Worm (Caenorhabditis elegans) whole organism, late embryonic: Measurements from ENCODE around the gene nhr-56.

Experiments used
- elt-2 ChIP-seq: sonication (generic microtip); optimal IDR thresholded peaks from 2 replicates; lab custom pipeline; 2016; ENCODE audit warnings: missing genetic modification reagents, missing genetic modification characterization, missing compliant biosample characterization
- hlh-30 ChIP-seq: sonication (generic microtip); optimal IDR thresholded peaks from 2 replicates; lab custom pipeline; 2017; ENCODE audit warnings: antibody characterized with exemption, missing genetic modification characterization, missing compliant biosample characterization; ENCODE audit not compliant: insufficient read depth
- hlh-8 ChIP-seq: sonication (generic microtip); optimal IDR thresholded peaks from 2 replicates; lab custom pipeline; 2016; ENCODE audit warnings: missing genotype, missing genetic modification characterization, missing compliant biosample characterization
- lim-6 ChIP-seq: sonication (generic microtip); optimal IDR thresholded peaks from 2 replicates; lab custom pipeline; 2016; ENCODE audit warnings: missing genetic modification characterization, missing compliant biosample characterization
- nhr-11 ChIP-seq: fragments of 150-350 bp; optimal IDR thresholded peaks from 2 replicates; lab custom pipeline; 2014; ENCODE audit warnings: missing biosample characterization, missing genetic modification characterization
- pag-3 ChIP-seq: sonication (generic microtip); optimal IDR thresholded peaks from 2 replicates; lab custom pipeline; 2016; ENCODE audit warnings: missing compliant biosample characterization, missing genetic modification characterization, borderline replicate concordance
- pax-1 ChIP-seq: fragments of 150-350 bp; optimal IDR thresholded peaks from 2 replicates; lab custom pipeline; 2014; ENCODE audit warnings: missing biosample characterization, missing genetic modification characterization
- sox-2 ChIP-seq: fragments of 200-800 bp; sonication (Bioruptor generic); IDR thresholded peaks from 2 replicates; pipeline ENCODE4 v1.3.6; 2022; ENCODE audit warnings: missing genetic modification reagents, missing genetic modification characterization, missing compliant biosample characterization
- ztf-16 ChIP-seq: sonication (generic microtip); optimal IDR thresholded peaks from 2 replicates; lab custom pipeline; 2017; ENCODE audit warnings: missing genetic modification characterization, missing compliant biosample characterization

DNA sequence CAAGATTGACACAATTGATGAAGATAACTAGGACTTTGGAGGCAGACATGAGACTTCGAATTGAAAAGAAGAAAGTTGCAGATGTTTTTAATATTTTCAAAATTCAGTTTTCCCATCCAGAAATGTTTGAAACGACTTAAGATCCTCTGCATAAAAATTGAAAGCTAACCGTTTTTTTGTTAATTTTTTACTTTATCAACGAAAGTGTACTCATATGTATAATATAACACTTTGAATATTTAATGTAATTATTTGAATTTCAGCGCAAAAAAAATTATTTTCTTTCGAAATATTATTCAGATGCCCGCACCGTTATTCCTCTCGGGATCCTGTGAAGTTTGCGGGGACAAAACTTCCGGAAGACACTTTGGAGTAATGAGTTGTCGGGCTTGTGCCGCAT is 8.1 kb downstream of the nhr-56 start, which contains the start of gene nhr-18:
- TF ChIP-seq sox-2 (GFP tag; lab: Robert Waterston, UW) (no peak), nhr-11 (no peak), lim-6 (tag; lab: Kevin White, UChicago) (no peak), pax-1 (tag; lab: Kevin White, UChicago) (no peak), elt-2 (tag; lab: Kevin White, UChicago) (no peak), ztf-16 (no peak), pag-3 (tag; lab: Kevin White, UChicago) (no peak), hlh-30 (tag; lab: Kevin White, UChicago) (no peak), hlh-8 (tag; lab: Kevin White, UChicago) (no peak)
